Worm (Caenorhabditis elegans) whole organism, L3 larva: ENCODE results near the gene W03F9.2.

Experiments
- R02D3.7 ChIP-seq: fragments of 150-350 bp; optimal IDR thresholded peaks from 2 replicates; lab custom pipeline; 2014; ENCODE audit warnings: missing biosample characterization, missing genetic modification characterization
- nhr-77 ChIP-seq: fragments of 150-350 bp; optimal IDR thresholded peaks from 2 replicates; lab custom pipeline; 2014; ENCODE audit warnings: missing biosample characterization, missing genetic modification characterization

DNA sequence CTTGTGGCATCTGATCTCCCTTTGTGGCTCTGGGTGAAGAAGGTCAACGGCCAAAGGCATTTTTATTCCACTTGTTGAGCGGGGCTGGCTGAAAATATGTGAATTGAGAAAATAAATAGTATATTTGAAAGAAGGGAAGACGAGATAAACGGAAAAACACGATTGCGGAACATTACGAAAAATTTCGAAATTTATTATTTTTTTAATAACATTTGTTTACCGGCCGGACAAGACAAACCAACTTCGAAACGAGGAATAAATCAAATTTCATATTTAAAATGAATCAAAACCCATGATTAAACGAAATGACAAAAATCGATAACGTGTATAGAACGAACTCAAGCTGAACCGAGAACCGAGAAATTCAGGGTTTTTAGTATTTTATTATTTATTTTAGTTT is 23.9 kb downstream of the W03F9.2 start, which contains the start of gene rps-27:
- TF ChIP-seq R02D3.7 (no peak), nhr-77 (tag; lab: Kevin White, UChicago) (no peak)
